Fruit fly (Drosophila melanogaster) whole organism, pupa: ENCODE results near the gene CG8191.

Experiments
- CG12605 ChIP-seq: fragments of 200-800 bp; sonication (Bioruptor generic); IDR thresholded peaks from 2 replicates; pipeline ENCODE4 v1.3.6; 2022; ENCODE audit warnings: missing biosample characterization, missing genetic modification characterization
- CG14655 ChIP-seq: fragments of 200-800 bp; sonication (Bioruptor generic); optimal IDR thresholded peaks from 3 replicates; lab custom pipeline; 2017; ENCODE audit warnings: mild to moderate bottlenecking, missing biosample characterization, missing genetic modification reagents, missing genetic modification characterization
- CG32121 ChIP-seq: fragments of 200-800 bp; sonication (Bioruptor generic); IDR thresholded peaks from 2 replicates; pipeline ENCODE4 v1.3.6; 2022; ENCODE audit warnings: missing biosample characterization, missing genetic modification characterization
- CG4496 ChIP-seq: fragments of 200-800 bp; sonication (Bioruptor generic); IDR thresholded peaks from 3 replicates; pipeline ENCODE4 v1.3.6; 2022; ENCODE audit warnings: missing biosample characterization, missing genetic modification characterization
- CG8159 ChIP-seq: fragments of 200-800 bp; sonication (Bioruptor generic); optimal IDR thresholded peaks from 3 replicates; lab custom pipeline; 2018; ENCODE audit warnings: missing biosample characterization, mild to moderate bottlenecking, missing genetic modification characterization, moderate library complexity
- CG8301 ChIP-seq: fragments of 200-800 bp; sonication (Bioruptor generic); optimal IDR thresholded peaks from 2 replicates; lab custom pipeline; 2018; ENCODE audit warnings: missing biosample characterization, mild to moderate bottlenecking, missing genetic modification characterization
- CG9948 ChIP-seq: fragments of 200-800 bp; sonication (Bioruptor generic); optimal IDR thresholded peaks from 2 replicates; lab custom pipeline; 2018; ENCODE audit warnings: missing biosample characterization, mild to moderate bottlenecking, missing genetic modification characterization, moderate library complexity
- D1 ChIP-seq: fragments of 200-800 bp; sonication (Bioruptor generic); optimal IDR thresholded peaks from 2 replicates; lab custom pipeline; 2018; ENCODE audit warnings: missing biosample characterization, mild to moderate bottlenecking, missing genetic modification characterization, moderate library complexity
- EcR ChIP-seq: fragments of 200-800 bp; sonication (Bioruptor generic); optimal IDR thresholded peaks from 3 replicates; lab custom pipeline; 2019; ENCODE audit warnings: missing biosample characterization, missing genetic modification characterization, mild to moderate bottlenecking, moderate library complexity, missing genetic modification reagents

DNA sequence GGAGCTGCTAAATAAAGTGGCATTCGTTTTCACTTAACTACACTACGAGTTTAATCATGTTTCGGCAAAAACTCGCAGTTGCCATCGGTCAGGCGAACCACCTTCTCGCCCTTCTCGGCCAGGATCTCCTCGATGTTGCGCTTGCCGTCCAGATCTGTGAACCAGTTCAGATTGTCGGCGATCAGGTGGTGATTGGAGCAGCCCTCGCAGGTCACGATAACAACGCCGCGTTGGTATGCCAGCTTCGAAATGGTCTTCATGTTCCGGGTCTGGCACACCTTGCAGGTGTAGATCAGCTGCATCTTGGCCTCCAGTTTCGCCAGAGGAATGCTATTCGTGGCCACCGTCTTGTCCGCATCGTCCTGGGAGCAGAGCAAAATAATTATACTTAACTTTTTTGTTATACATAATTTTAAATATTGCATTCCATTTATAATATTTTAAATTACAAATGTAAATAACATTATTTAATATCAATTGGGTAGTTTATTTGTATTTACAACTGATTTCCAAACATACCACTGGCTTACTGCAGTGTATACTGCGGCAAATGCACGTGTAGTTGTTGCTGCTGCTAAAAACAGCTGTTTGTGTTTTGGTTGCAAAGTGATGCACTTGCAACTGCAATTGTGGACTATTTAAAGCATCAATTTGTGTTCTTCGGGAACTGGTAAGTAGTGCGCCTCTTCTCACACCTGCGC lies 1.4 kb downstream of the CG8191 start:
- TF ChIP-seq EcR (GFP tag; lab: Kevin White, UChicago) (no peak), CG32121 (peak; percentile 21; the same call in 1 of the 2 replicates), CG8159 (tag; lab: Kevin White, UChicago) (no peak), CG4496 (GFP tag; lab: Robert Waterston, UW) (peak; percentile 48; the same call in 2 of the 3 replicates), CG9948 (tag; lab: Kevin White, UChicago) (no peak), D1 (tag; lab: Kevin White, UChicago) (no peak), CG8301 (no peak), CG14655 (no peak), CG12605 (GFP tag; lab: Robert Waterston, UW) (peak; percentile 52)
